Worm (Caenorhabditis elegans): Measurements from ENCODE around the gene R07E5.19.
A peak's percentile ranks its signal among the peaks of the same experiment; 100 is the strongest.

The R07E5.19 gene

DNA sequence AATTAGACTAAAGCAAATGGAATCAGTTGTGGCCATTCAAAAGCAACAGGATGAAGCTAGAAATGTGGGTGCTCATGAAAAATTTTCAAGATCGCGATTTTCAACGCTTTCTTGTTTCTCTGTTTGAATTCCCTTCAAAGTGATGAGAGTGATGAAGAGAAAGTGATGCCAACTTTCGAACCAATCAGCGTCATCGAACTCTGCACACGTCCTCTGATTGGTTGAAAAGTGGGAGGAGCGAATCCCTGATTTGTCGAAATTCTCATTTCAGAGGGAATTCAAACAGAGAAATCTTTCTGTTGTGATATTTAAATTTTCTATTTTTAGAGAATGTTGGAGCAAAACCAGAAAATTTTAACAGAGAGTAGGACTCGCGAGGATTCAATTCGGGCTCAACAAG, 35.7 kb downstream of the R07E5.19 start:
- TF ChIP-seq efl-1 (optimal IDR thresholded peaks at IDR 0.05) (no peak), efl-1 (GFP tag; optimal IDR thresholded peaks at IDR 0.05 in 1 of 2) (peak in 1 of 2 experiments; percentile 36), nhr-76 (tag; optimal IDR thresholded peaks at IDR 0.05) (no peak)

DNA sequence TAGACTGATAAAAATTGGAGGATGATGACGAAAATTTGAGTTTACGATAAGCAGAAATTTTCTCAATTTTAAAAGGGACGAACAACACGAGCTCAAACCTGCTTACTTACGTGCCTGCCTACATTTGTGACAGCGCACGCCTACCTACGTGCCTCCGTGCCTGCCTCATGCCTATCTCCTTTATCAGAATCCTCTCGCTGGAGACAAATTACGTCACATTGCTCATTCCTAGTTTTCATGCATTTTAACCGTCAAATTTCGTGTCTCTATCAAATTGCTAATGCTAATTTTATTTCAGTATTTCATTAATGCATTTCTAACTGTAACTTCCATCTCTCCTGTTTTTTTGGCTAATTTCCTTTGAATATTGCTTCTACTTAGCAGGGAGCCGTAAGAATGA, 36.5 kb downstream of the R07E5.19 start, which contains the start of gene pals-27:
TSS of gene pals-27 (plus strand) at position 301 of the 400 bp plus-strand sequence.
- TF ChIP-seq unc-98 (GFP tag; IDR thresholded peaks at IDR 0.05) = no peak
- TF ChIP-seq sox-4 (tag; optimal IDR thresholded peaks at IDR 0.05) = no peak
- TF ChIP-seq pag-3 (tag; optimal IDR thresholded peaks at IDR 0.05; ENCODE audit: borderline replicate concordance, insufficient read depth) = no peak
- no peak for TF ChIP-seq ceh-82 (tag; optimal IDR thresholded peaks at IDR 0.05)
- TF ChIP-seq ces-1 (GFP tag; optimal IDR thresholded peaks at IDR 0.05) = no peak
- no peak for TF ChIP-seq zag-1 (tag; optimal IDR thresholded peaks at IDR 0.05)
- no peak for TF ChIP-seq xbp-1 (tag; optimal IDR thresholded peaks at IDR 0.05)
- TF ChIP-seq lin-13 (GFP tag; optimal IDR thresholded peaks at IDR 0.05) = no peak
- no peak for TF ChIP-seq irx-1 (tag; optimal IDR thresholded peaks at IDR 0.05)

DNA sequence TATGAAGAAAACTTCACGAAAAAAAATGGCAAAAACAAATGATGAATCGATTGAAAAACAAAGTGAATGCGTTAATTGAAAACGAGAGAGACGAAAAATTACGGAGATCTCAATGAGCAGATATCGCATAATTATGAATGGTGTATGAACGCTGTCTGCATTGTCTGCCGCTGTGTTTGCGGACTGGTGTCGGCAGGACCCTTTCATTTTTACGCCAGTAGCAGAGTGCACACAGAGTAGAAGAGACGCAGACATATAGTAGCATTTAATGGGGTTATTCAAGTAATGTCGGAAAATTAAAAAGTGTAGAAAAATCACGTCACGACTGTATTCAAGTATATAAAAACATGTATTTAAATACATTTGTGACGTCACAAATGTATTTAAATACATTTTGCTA, 37.0 kb downstream of the R07E5.19 start:
- TF ChIP-seq mep-1 (tag; optimal IDR thresholded peaks at IDR 0.05) = peak; percentile 42
- TF ChIP-seq dpl-1 (GFP tag; optimal IDR thresholded peaks at IDR 0.05) = peak in 1 of 3 experiments; percentile 43
- TF ChIP-seq nhr-19 (GFP tag; conservative IDR thresholded peaks at IDR 0.05) = peak; percentile 9; the same call in 1 of the 2 replicates
- TF ChIP-seq swsn-7 (tag; optimal IDR thresholded peaks at IDR 0.05) = peak; percentile 13
- peak; percentile 78 for TF ChIP-seq F16B12.6 (tag; optimal IDR thresholded peaks at IDR 0.05)
- TF ChIP-seq C34B4.2 (tag; optimal IDR thresholded peaks at IDR 0.05) = no peak
- TF ChIP-seq efl-1 (optimal IDR thresholded peaks at IDR 0.05) = peak; percentile 51 to 53
- peak; percentile 52 to 90 for TF ChIP-seq efl-1 (GFP tag; optimal IDR thresholded peaks at IDR 0.05 in 1 of 2)
- TF ChIP-seq ceh-82 (tag; optimal IDR thresholded peaks at IDR 0.05) = peak in 1 of 3 experiments; percentile 43
- TF ChIP-seq elt-2 (tag; optimal IDR thresholded peaks at IDR 0.05) = no peak
- peak in 1 of 2 experiments; percentile 54 for TF ChIP-seq lsy-2 (tag; optimal IDR thresholded peaks at IDR 0.05)
- peak; percentile 42 for TF ChIP-seq rnt-1 (tag; optimal IDR thresholded peaks at IDR 0.05)
- TF ChIP-seq lin-35 (GFP tag; optimal IDR thresholded peaks at IDR 0.05) = peak in 1 of 2 experiments; percentile 48
- no peak for TF ChIP-seq tbx-2 (tag; optimal IDR thresholded peaks at IDR 0.05)
- TF ChIP-seq irx-1 (tag; optimal IDR thresholded peaks at IDR 0.05) = no peak
- no peak for TF ChIP-seq hlh-4 (tag; optimal IDR thresholded peaks at IDR 0.05)

DNA sequence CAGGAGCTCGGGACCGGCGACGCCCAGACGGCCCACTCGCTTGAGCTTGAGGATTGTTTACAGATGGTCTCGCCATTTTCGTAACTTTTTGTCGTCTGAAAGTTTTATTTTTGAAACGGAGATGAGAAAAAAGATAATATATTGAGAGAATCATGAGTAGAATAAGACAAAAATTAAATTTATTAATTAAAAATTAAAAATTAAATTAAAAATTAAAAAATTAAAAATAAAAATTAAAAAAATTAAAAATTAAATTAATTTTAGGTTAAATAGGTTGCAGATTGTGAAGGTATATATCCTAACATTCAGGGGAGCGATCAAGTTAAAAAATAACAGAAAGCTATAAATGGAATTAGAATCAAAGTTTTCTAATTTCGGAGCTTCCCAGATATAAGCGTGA, 38.1 kb downstream of the R07E5.19 start, which contains the start of gene B0284.3:
TSS of gene B0284.3 (minus strand) at position 101 of the 400 bp plus-strand sequence.
- TF ChIP-seq ceh-90 (tag; optimal IDR thresholded peaks at IDR 0.05) (no peak), nhr-12 (tag; optimal IDR thresholded peaks at IDR 0.05) (no peak), ceh-82 (tag; optimal IDR thresholded peaks at IDR 0.05) (no peak), unc-98 (GFP tag; IDR thresholded peaks at IDR 0.05) (no peak), C34B4.2 (tag; optimal IDR thresholded peaks at IDR 0.05) (no peak)

DNA sequence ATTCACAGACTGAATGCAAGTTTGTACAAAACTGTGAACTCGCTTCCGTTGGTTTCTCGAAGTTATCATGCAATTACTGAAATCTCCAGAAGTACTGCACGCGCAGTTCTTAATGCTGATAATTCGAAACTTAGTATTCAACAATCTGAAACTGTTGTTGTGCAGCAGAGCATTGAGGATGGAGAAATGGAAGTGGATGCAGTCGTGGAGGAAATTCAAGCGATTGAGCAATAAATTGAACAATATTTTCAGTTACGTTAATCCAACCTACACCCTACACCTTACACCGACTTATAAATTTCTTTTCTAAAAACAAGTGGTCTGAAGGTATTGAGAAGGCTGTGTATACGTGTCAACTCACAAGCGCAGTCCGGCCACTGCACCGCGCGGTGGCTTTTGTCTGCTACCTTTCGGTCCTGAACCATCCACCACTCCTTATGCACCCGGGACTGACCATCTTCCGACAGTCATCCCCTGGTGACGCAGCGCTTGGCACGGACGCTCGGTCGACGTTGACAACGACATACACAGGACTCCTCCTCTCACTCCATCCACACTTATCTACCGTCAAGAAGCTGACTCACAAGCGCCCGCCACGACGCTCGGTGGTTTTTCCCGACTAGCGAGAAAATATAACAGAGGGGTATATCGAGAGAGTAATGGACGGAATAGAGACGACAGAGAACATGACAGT, 39.1 kb downstream of the R07E5.19 start:
- TF ChIP-seq nhr-20 (tag; optimal IDR thresholded peaks at IDR 0.05) (peak; percentile 48), pax-3 (tag; optimal IDR thresholded peaks at IDR 0.05) (peak; percentile 13), skn-1 (tag; optimal IDR thresholded peaks at IDR 0.05) (peak; percentile 27), swsn-7 (tag; optimal IDR thresholded peaks at IDR 0.05) (peak; percentile 52), dpl-1 (GFP tag; optimal IDR thresholded peaks at IDR 0.05) (peak in 1 of 3 experiments; percentile 5), nhr-19 (GFP tag; conservative IDR thresholded peaks at IDR 0.05) (peak; percentile 81), efl-1 (optimal IDR thresholded peaks at IDR 0.05) (peak in 1 of 2 experiments; percentile 38), efl-1 (GFP tag; optimal IDR thresholded peaks at IDR 0.05 in 1 of 2) (peak in 1 of 2 experiments; percentile 61), aly-2 (tag; optimal IDR thresholded peaks at IDR 0.05) (peak; percentile 30), blmp-1 (tag; optimal IDR thresholded peaks at IDR 0.05) (peak; percentile 28), dsc-1 (tag; optimal IDR thresholded peaks at IDR 0.05) (peak; percentile 25), irx-1 (tag; optimal IDR thresholded peaks at IDR 0.05) (peak; percentile 19), nhr-90 (tag; optimal IDR thresholded peaks at IDR 0.05; ENCODE audit: poor library complexity) (peak; percentile 56), ceh-88 (GFP tag; IDR thresholded peaks at IDR 0.05) (peak; percentile 48; the same call in 1 of the 2 replicates), grh-1 (GFP tag; IDR thresholded peaks at IDR 0.05) (0 out of 2 replicates have a peak, but pooled peaks have one; percentile 28), tbx-2 (tag; optimal IDR thresholded peaks at IDR 0.05) (peak; percentile 23), fkh-8 (tag; optimal IDR thresholded peaks at IDR 0.05) (peak; percentile 29), lir-3 (tag; optimal IDR thresholded peaks at IDR 0.05; ENCODE audit: poor library complexity) (peak; percentile 8), nhr-71 (tag; optimal IDR thresholded peaks at IDR 0.05) (peak; percentile 62), rnt-1 (tag; optimal IDR thresholded peaks at IDR 0.05) (peak; percentile 28), C16A3.4 (tag; optimal IDR thresholded peaks at IDR 0.05) (peak; percentile 23), nhr-85 (tag) (peak; percentile 56), nhr-47 (tag; optimal IDR thresholded peaks at IDR 0.05) (peak; percentile 56)
